Fruit fly (Drosophila melanogaster) whole organism, pupa: ENCODE measurements around the gene form3.

Experiments
- CG10348 ChIP-seq: fragments of 200-800 bp; sonication (Bioruptor generic); IDR thresholded peaks from 2 replicates; pipeline ENCODE4 v1.3.6; 2022; ENCODE audit warnings: missing biosample characterization, missing genetic modification characterization
- CG32121 ChIP-seq: fragments of 200-800 bp; sonication (Bioruptor generic); IDR thresholded peaks from 2 replicates; pipeline ENCODE4 v1.3.6; 2022; ENCODE audit warnings: missing biosample characterization, missing genetic modification characterization

Gene form3

DNA sequence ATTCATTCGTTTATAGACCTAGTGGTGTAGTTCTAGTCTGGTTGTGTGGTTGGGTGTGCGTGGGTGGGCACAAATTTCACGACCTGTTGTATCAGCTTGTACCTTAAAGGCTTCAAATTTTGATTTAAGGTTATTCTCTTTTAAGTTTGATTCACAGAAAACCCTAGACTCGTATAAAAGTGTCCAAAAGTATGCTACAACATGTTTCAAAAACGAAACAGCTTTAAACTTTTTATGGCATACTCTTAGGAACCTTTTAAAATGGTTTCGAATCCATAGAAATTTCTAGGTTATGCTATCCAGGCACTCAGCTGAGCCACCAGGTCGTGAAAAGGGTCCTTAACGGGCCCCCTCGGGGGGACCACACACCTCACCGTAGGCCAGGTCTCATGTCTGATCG lies 67.3 kb downstream of the form3 start:
- TF ChIP-seq CG32121 (no peak), CG10348 (GFP tag; lab: Robert Waterston, UW) (no peak)
